Worm (Caenorhabditis elegans): ENCODE results near the gene scpl-4.

The scpl-4 gene

ce11 chrV:10578938-10579337 is 20.0 kb upstream of the scpl-4 start, which contains the start of the genes erh-1 and lpd-9:
erh-1 (minus strand) TSS chrV:10579141.
lpd-9 (plus strand) TSS chrV:10579305.
- TF ChIP-seq lsy-2 (tag; optimal IDR thresholded peaks at IDR 0.05) (peak; percentile 81 to 86), sma-3 (GFP tag; optimal IDR thresholded peaks at IDR 0.05) (peak; percentile 65), ZK546.5 (tag; optimal IDR thresholded peaks at IDR 0.05) (no peak), alr-1 (tag; optimal IDR thresholded peaks at IDR 0.05) (no peak), crh-2 (tag; optimal IDR thresholded peaks at IDR 0.05) (peak; percentile 59), nhr-21 (tag; optimal IDR thresholded peaks at IDR 0.05) (peak; percentile 61), blmp-1 (tag; optimal IDR thresholded peaks at IDR 0.05; ENCODE audit: insufficient read depth) (peak; percentile 17), unc-39 (tag; optimal IDR thresholded peaks at IDR 0.05) (no peak), nhr-10 (tag; optimal IDR thresholded peaks at IDR 0.05) (peak; percentile 25), peb-1 (tag; optimal IDR thresholded peaks at IDR 0.05) (no peak), lin-13 (GFP tag; optimal IDR thresholded peaks at IDR 0.05) (peak; percentile 50), snpc-4 (tag; optimal IDR thresholded peaks at IDR 0.05) (peak; percentile 49), aly-2 (tag; optimal IDR thresholded peaks at IDR 0.05) (no peak), nhr-129 (tag; optimal IDR thresholded peaks at IDR 0.05) (peak; percentile 51), gmeb-1 (tag; optimal IDR thresholded peaks at IDR 0.05) (peak; percentile 85), sem-4 (tag; optimal IDR thresholded peaks at IDR 0.05) (peak; percentile 25), unc-55 (GFP tag; optimal IDR thresholded peaks at IDR 0.05) (peak; percentile 89), ztf-11 (tag; optimal IDR thresholded peaks at IDR 0.05) (no peak), R02D3.7 (tag; optimal IDR thresholded peaks at IDR 0.05) (peak; percentile 2), F13H6.1 (tag; optimal IDR thresholded peaks at IDR 0.05) (peak; percentile 79), nhr-77 (tag; optimal IDR thresholded peaks at IDR 0.05) (no peak), fos-1 (tag; optimal IDR thresholded peaks at IDR 0.05) (peak; percentile 29), sma-9 (GFP tag; optimal IDR thresholded peaks at IDR 0.05) (peak; percentile 85), sma-9 (tag; optimal IDR thresholded peaks at IDR 0.05) (no peak), ceh-82 (tag; optimal IDR thresholded peaks at IDR 0.05) (no peak), C34F6.9 (tag; optimal IDR thresholded peaks at IDR 0.05) (peak; percentile 90), egl-27 (tag; optimal IDR thresholded peaks at IDR 0.05) (peak; percentile 79), mab-5 (tag; optimal IDR thresholded peaks at IDR 0.05) (peak; percentile 72), lin-11 (tag; optimal IDR thresholded peaks at IDR 0.05) (peak; percentile 56), skn-1 (tag; optimal IDR thresholded peaks at IDR 0.05) (no peak)

DNA sequence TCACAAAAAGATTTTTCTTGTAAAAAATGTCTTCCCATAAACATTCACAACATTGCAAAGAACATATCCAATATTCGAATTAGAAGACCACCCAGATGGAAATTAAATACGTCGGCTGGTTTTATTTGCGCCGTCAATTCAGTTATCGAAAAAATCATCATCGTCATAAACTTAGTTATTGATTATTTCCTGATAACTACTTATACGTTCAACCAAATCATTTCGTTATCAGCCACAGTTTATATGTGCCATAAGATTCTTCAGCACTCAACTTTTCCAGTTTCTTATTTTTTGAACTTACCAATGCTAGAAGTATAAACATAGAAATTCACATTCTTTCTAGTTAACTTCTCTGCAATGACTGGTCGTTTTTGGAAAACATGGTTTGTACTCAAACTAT is 18.3 kb upstream of the scpl-4 start:
- peak; percentile 46 for TF ChIP-seq skn-1 (tag; optimal IDR thresholded peaks at IDR 0.05)
- peak; percentile 5 for TF ChIP-seq gmeb-1 (tag; optimal IDR thresholded peaks at IDR 0.05)
- TF ChIP-seq nhr-10 (tag; optimal IDR thresholded peaks at IDR 0.05) = no peak
- peak; percentile 32 for TF ChIP-seq sma-9 (GFP tag; optimal IDR thresholded peaks at IDR 0.05)
- TF ChIP-seq sma-9 (tag; optimal IDR thresholded peaks at IDR 0.05) = no peak
- peak; percentile 83 for TF ChIP-seq fos-1 (tag; optimal IDR thresholded peaks at IDR 0.05)
- TF ChIP-seq crh-2 (tag; optimal IDR thresholded peaks at IDR 0.05) = peak; percentile 23

ce11 chrV:10581837-10582300 is 17.0 kb upstream of the scpl-4 start, which contains the start of gene T21C9.6:
T21C9.6 (plus strand) TSS chrV:10581887.
- TF ChIP-seq fos-1 (tag; optimal IDR thresholded peaks at IDR 0.05) (peak; percentile 30), mdl-1 (tag; optimal IDR thresholded peaks at IDR 0.05) (no peak)

DNA sequence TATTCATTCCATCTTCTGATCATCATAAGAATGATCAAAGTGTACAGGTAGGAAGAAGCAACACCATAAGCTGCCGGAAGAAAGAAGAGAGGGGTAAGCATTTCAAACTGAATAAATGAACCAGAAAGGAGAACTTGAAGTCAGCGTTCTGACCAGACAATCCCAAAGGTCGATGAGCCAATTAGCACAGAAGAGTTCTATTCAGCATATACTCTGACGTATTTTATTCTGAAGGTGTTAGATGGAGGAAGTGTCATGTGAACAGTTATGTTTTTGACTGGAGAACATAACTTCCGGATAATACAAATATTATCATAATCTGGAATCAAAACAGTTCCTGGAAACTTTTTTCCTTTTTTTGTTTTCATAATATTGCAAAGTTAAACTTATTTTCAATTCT is 10.2 kb upstream of the scpl-4 start, which contains the start of gene srg-32:
TSS of gene srg-32 (minus strand) at position 101 of the 400 bp plus-strand sequence.
- TF ChIP-seq nhr-10 (tag; optimal IDR thresholded peaks at IDR 0.05) (no peak), crh-2 (tag; optimal IDR thresholded peaks at IDR 0.05) (no peak), ceh-16 (tag; optimal IDR thresholded peaks at IDR 0.05) (no peak), nhr-77 (tag; optimal IDR thresholded peaks at IDR 0.05) (no peak), elt-1 (tag; optimal IDR thresholded peaks at IDR 0.05) (no peak), sma-3 (GFP tag; optimal IDR thresholded peaks at IDR 0.05) (no peak), Y55F3AM.14 (GFP tag; optimal IDR thresholded peaks at IDR 0.05) (no peak), unc-55 (GFP tag; optimal IDR thresholded peaks at IDR 0.05) (no peak), mbf-1 (tag; optimal IDR thresholded peaks at IDR 0.05) (no peak), nhr-23 (tag; optimal IDR thresholded peaks at IDR 0.05) (no peak), nhr-12 (tag; optimal IDR thresholded peaks at IDR 0.05) (no peak), mdl-1 (tag; optimal IDR thresholded peaks at IDR 0.05) (no peak), nhr-21 (tag; optimal IDR thresholded peaks at IDR 0.05) (no peak), nhr-25 (tag; optimal IDR thresholded peaks at IDR 0.05) (no peak), peb-1 (tag; optimal IDR thresholded peaks at IDR 0.05) (no peak), C34F6.9 (tag; optimal IDR thresholded peaks at IDR 0.05) (no peak), R02D3.7 (tag; optimal IDR thresholded peaks at IDR 0.05) (no peak)

Data from whole organism, L2 larva.